Worm (Caenorhabditis elegans): ENCODE data around the gene C55A6.12.

- TF ChIP-seq ceh-82 (tag; optimal IDR thresholded peaks at IDR 0.05), result no peak
- no peak for TF ChIP-seq snpc-4 (tag; optimal IDR thresholded peaks at IDR 0.05)
- no peak for TF ChIP-seq fkh-4 (tag; optimal IDR thresholded peaks at IDR 0.05; ENCODE audit: borderline replicate concordance)
- TF ChIP-seq ama-1 (optimal IDR thresholded peaks at IDR 0.05), result no peak
- TF ChIP-seq xbp-1 (tag; optimal IDR thresholded peaks at IDR 0.05), result no peak
- TF ChIP-seq aly-2 (tag; optimal IDR thresholded peaks at IDR 0.05), result no peak
- TF ChIP-seq pqm-1 (tag; optimal IDR thresholded peaks at IDR 0.05), result no peak
- no peak for TF ChIP-seq lir-3 (tag; optimal IDR thresholded peaks at IDR 0.05; ENCODE audit: poor library complexity)
- TF ChIP-seq sptf-1 (tag; optimal IDR thresholded peaks at IDR 0.05), result no peak
- no peak for TF ChIP-seq tbx-2 (tag; optimal IDR thresholded peaks at IDR 0.05)
- no peak for TF ChIP-seq blmp-1 (tag; optimal IDR thresholded peaks at IDR 0.05)
- TF ChIP-seq mdl-1 (tag; optimal IDR thresholded peaks at IDR 0.05), result no peak
- TF ChIP-seq tlp-1 (tag; optimal IDR thresholded peaks at IDR 0.05), result no peak
These were observed 28.5 kb downstream of the C55A6.12 start, which contains the start of gene nas-22 for ce11 chrV:11474399-11474798.
